Worm (Caenorhabditis elegans) whole organism, L1 larva: ENCODE data around the gene srg-1.

Source experiments
- aly-2 ChIP-seq: fragments of 150-350 bp; optimal IDR thresholded peaks from 2 replicates; lab custom pipeline; 2014; ENCODE audit warnings: missing biosample characterization, missing genetic modification characterization
- ama-1 ChIP-seq: fragments of 150-350 bp; optimal IDR thresholded peaks from 2 replicates; lab custom pipeline; 2014
- fkh-10 ChIP-seq: sonication (generic microtip); optimal IDR thresholded peaks from 2 replicates; lab custom pipeline; 2017; ENCODE audit warnings: missing biosample characterization, missing genetic modification reagents, missing genetic modification characterization
- fkh-8 ChIP-seq: sonication (generic microtip); optimal IDR thresholded peaks from 2 replicates; lab custom pipeline; 2016; ENCODE audit warnings: mild to moderate bottlenecking, missing genetic modification characterization, missing compliant biosample characterization
- fos-1 ChIP-seq: fragments of 150-350 bp; optimal IDR thresholded peaks from 2 replicates; lab custom pipeline; 2014; ENCODE audit warnings: missing biosample characterization, missing genetic modification characterization
- mab-9 ChIP-seq: fragments of 200-800 bp; sonication (Bioruptor generic); IDR thresholded peaks from 2 replicates; pipeline ENCODE4 v1.3.6; 2022; ENCODE audit warnings: missing genetic modification reagents, missing genetic modification characterization, missing compliant biosample characterization
- nhr-19 ChIP-seq: fragments of 200-800 bp; sonication (Bioruptor generic); conservative IDR thresholded peaks from 2 replicates; pipeline ENCODE4 v1.3.6; 2022; ENCODE audit warnings: missing genetic modification characterization, missing compliant biosample characterization
- nhr-237 ChIP-seq: fragments of 150-350 bp; optimal IDR thresholded peaks from 2 replicates; lab custom pipeline; 2014; ENCODE audit warnings: missing biosample characterization, missing genetic modification characterization
- nhr-28 ChIP-seq: fragments of 150-350 bp; optimal IDR thresholded peaks from 2 replicates; lab custom pipeline; 2014; ENCODE audit warnings: missing biosample characterization, missing genetic modification characterization

DNA sequence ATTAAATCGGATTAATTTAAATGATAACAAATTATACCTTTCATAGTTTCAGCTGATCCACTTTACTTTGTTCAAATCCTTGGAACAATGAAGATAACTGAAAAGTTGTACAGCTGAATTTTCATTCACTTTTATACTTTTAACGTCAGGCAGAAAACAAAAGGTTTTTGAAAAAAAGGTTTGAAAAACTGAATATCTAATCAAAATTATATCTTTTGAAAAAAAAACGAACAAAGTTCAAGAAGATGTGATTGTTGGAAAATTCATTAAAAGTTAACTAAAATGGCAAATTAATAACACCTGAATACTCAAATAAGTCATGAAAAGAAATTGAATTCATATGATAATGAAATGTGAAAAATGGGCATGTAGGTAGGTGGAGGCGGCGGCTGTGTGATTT lies 21.5 kb downstream of the srg-1 start, which contains the start of gene T12A2.21:
- TF ChIP-seq aly-2 (tag; lab: Kevin White, UChicago) (no peak), fkh-10 (GFP tag; lab: Kevin White, UChicago) (no peak), mab-9 (GFP tag; lab: Robert Waterston, UW) (no peak), nhr-237 (tag; lab: Kevin White, UChicago) (no peak), fkh-8 (no peak), nhr-28 (tag; lab: Kevin White, UChicago) (no peak), ama-1 (no peak), fos-1 (tag; lab: Kevin White, UChicago) (no peak), nhr-19 (GFP tag; lab: Robert Waterston, UW) (no peak)
